Worm (Caenorhabditis elegans): Measurements from ENCODE around the gene F59B1.6.

Gene F59B1.6

ce11 chrV:3583622-3584021, 47.9 kb downstream of the F59B1.6 start:
- no peak for TF ChIP-seq unc-62 (GFP tag; optimal IDR thresholded peaks at IDR 0.05)

DNA sequence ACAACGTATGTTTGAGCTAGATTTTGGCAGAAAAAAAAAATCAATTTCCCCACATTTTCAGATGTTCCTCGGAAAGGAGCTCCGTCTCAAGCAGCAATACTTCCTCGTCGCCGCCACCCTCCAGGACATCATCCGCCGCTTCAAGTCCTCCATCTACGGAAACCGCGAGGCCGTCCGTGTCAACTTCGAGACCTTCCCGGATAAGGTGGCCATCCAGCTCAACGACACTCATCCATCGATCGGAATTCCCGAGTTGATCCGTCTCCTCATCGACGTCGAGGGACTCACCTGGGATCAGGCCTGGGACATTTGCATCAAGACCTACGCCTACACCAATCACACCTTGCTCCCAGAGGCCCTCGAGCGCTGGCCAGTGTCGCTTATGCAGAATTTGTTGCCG, 48.8 kb downstream of the F59B1.6 start:
- TF ChIP-seq unc-62 (GFP tag; optimal IDR thresholded peaks at IDR 0.05) = no peak

ce11 chrV:3582086-3582485, 49.4 kb downstream of the F59B1.6 start:
- TF ChIP-seq unc-62 (GFP tag; optimal IDR thresholded peaks at IDR 0.05) = no peak

DNA sequence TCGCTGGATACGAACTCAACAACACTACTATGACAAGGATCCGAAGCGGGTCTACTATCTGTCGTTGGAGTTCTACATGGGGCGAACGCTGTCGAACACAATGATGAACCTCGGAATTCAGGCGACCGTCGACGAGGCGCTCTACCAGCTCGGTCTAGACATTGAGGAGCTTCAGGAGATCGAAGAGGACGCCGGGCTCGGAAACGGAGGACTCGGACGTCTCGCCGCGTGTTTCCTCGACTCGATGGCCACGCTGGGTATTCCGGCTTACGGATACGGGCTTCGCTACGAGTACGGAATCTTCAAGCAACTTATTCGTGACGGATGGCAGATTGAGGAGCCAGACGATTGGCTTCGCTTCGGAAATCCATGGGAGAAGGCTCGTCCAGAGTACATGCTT, 49.8 kb downstream of the F59B1.6 start:
- TF ChIP-seq unc-62 (GFP tag; optimal IDR thresholded peaks at IDR 0.05) = no peak

DNA sequence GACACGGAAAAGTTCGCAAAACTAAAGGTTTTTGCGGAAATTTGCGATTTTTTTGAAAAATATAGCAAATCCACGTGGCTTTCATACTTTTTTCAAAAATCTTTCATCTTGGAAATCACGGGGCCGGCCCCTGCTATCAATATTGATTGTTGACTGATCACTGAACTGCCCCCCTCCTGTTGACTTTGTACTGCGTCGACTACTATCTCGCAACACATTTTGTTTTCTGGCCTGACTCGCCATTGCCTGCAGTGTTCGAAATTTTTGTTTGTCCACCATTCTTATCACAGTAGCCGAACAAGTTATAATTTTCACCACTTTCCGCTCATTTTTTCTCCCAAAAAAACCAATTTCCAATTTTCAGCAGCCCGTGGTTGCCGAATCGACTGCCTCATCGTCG, 50.5 kb downstream of the F59B1.6 start:
- TF ChIP-seq unc-62 (GFP tag; optimal IDR thresholded peaks at IDR 0.05) = no peak

ce11 chrV:3580385-3580784, 51.1 kb downstream of the F59B1.6 start:
- no peak for TF ChIP-seq unc-62 (GFP tag; optimal IDR thresholded peaks at IDR 0.05)

DNA sequence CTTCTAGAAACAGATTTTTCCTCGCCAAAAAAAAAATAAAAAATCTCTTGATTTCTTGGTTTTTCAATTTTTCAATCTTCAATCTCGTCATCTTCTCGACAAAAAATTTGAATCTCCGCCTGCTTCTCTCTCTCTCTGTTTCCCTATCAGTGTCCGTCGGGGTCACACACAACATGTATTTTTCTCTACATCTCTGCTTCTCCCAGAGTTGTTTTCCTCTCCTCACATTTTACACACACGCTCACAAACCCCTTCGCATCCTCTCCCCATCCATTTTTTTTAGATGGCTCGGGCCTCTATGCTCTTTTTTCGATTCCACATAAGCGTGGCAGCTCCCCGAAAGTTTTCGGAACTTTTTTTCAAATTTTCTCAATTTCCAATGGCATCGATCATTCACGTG, 51.7 kb downstream of the F59B1.6 start:
- TF ChIP-seq unc-62 (GFP tag; optimal IDR thresholded peaks at IDR 0.05) = no peak
